Fruit fly (Drosophila melanogaster) whole organism, embryonic: ENCODE measurements around the gene CG9616.

ENCODE experiments used
- Atf3 ChIP-seq: fragments of 200-800 bp; sonication (Bioruptor generic); optimal IDR thresholded peaks from 3 replicates; lab custom pipeline; 2016; ENCODE audit warnings: missing biosample characterization, missing genetic modification characterization
- C15 ChIP-seq: fragments of 200-800 bp; sonication (Bioruptor generic); IDR thresholded peaks from 3 replicates; pipeline ENCODE4 v1.3.6; 2022; ENCODE audit warnings: missing biosample characterization, missing genetic modification characterization
- CG10274 ChIP-seq: fragments of 200-800 bp; sonication (Bioruptor generic); optimal IDR thresholded peaks from 3 replicates; lab custom pipeline; 2017; ENCODE audit warnings: missing biosample characterization, mild to moderate bottlenecking, missing genetic modification characterization
- CG11560 ChIP-seq: fragments of 200-800 bp; sonication (Bioruptor generic); IDR thresholded peaks from 3 replicates; pipeline ENCODE4 v1.3.6; 2022; ENCODE audit warnings: missing biosample characterization, missing genetic modification characterization
- CG12219 ChIP-seq: fragments of 200-800 bp; sonication (Bioruptor generic); optimal IDR thresholded peaks from 3 replicates; lab custom pipeline; 2018; ENCODE audit warnings: missing biosample characterization, mild to moderate bottlenecking, missing genetic modification characterization
- CG13624 ChIP-seq: fragments of 200-800 bp; sonication (Bioruptor generic); optimal IDR thresholded peaks from 2 replicates; lab custom pipeline; 2016; ENCODE audit warnings: missing biosample characterization, missing genetic modification characterization
- CG14860 ChIP-seq: fragments of 200-800 bp; sonication (Bioruptor generic); IDR thresholded peaks from 3 replicates; pipeline ENCODE4 v1.3.6; 2022; ENCODE audit warnings: missing biosample characterization, missing genetic modification characterization; ENCODE audit not compliant: partially characterized antibody
- CG15011 ChIP-seq: fragments of 200-800 bp; sonication (Bioruptor generic); optimal IDR thresholded peaks from 3 replicates; lab custom pipeline; 2018; ENCODE audit warnings: missing biosample characterization, mild to moderate bottlenecking, missing genetic modification characterization
- CG17829 ChIP-seq: fragments of 200-800 bp; optimal IDR thresholded peaks from 2 replicates; lab custom pipeline; 2019; ENCODE audit warnings: missing biosample characterization, mild to moderate bottlenecking, missing genetic modification characterization, moderate library complexity
- CG1792 ChIP-seq: fragments of 200-800 bp; sonication (Bioruptor generic); optimal IDR thresholded peaks from 2 replicates; lab custom pipeline; 2016; ENCODE audit warnings: missing biosample characterization, missing genetic modification characterization
- CG2712 ChIP-seq: fragments of 200-800 bp; optimal IDR thresholded peaks from 3 replicates; lab custom pipeline; 2019; ENCODE audit warnings: missing biosample characterization, mild to moderate bottlenecking, missing genetic modification characterization, moderate library complexity
- CG2889 ChIP-seq: fragments of 200-800 bp; sonication (Bioruptor generic); IDR thresholded peaks from 3 replicates; pipeline ENCODE4 v1.3.6; 2022; ENCODE audit warnings: missing biosample characterization, missing genetic modification characterization
- CG30403 ChIP-seq: fragments of 200-800 bp; sonication (Bioruptor generic); optimal IDR thresholded peaks from 3 replicates; lab custom pipeline; 2016; ENCODE audit warnings: missing biosample characterization, missing genetic modification characterization
- CG33557 ChIP-seq: fragments of 200-800 bp; sonication (Bioruptor generic); optimal IDR thresholded peaks from 2 replicates; lab custom pipeline; 2019; ENCODE audit warnings: missing biosample characterization, mild to moderate bottlenecking, missing genetic modification characterization, moderate library complexity
- CG3847 ChIP-seq: fragments of 200-800 bp; sonication (Bioruptor generic); IDR thresholded peaks from 2 replicates; pipeline ENCODE4 v1.3.6; 2022; ENCODE audit warnings: missing biosample characterization, missing genetic modification characterization
- CG4282 ChIP-seq: fragments of 200-800 bp; sonication (Bioruptor generic); optimal IDR thresholded peaks from 2 replicates; lab custom pipeline; 2016; ENCODE audit warnings: missing biosample characterization, missing genetic modification characterization
- CG6272 ChIP-seq: fragments of 200-800 bp; sonication (Bioruptor generic); IDR thresholded peaks from 2 replicates; pipeline ENCODE4 v1.3.6; 2022; ENCODE audit warnings: missing biosample characterization, missing genetic modification characterization
- CG6854 ChIP-seq: fragments of 200-800 bp; sonication (Bioruptor generic); optimal IDR thresholded peaks from 3 replicates; lab custom pipeline; 2017; ENCODE audit warnings: missing biosample characterization, mild to moderate bottlenecking, missing genetic modification characterization
- CG8290 ChIP-seq, 3 experiments: fragments of 200-800 bp; sonication (Bioruptor generic); optimal IDR thresholded peaks; 2 replicates each; lab custom pipeline; 2016 to 2019; ENCODE audit warnings: missing biosample characterization in 3 of 3, missing genetic modification characterization in 3 of 3, mild to moderate bottlenecking in 2 of 3, moderate library complexity in 1 of 3
- CG8388 ChIP-seq: fragments of 200-800 bp; sonication (Bioruptor generic); optimal IDR thresholded peaks from 2 replicates; lab custom pipeline; 2019; ENCODE audit warnings: missing biosample characterization, mild to moderate bottlenecking, missing genetic modification characterization, moderate library complexity
- CHES-1-like ChIP-seq: fragments of 200-800 bp; sonication (Bioruptor generic); optimal IDR thresholded peaks from 2 replicates; lab custom pipeline; 2016; ENCODE audit warnings: missing biosample characterization, missing genetic modification characterization
- Camta ChIP-seq: fragments of 200-800 bp; sonication (Bioruptor generic); optimal IDR thresholded peaks from 2 replicates; lab custom pipeline; 2016; ENCODE audit warnings: missing biosample characterization, missing genetic modification characterization
- Dfd ChIP-seq, 2 experiments: fragments of >200 bp; optimal IDR thresholded peaks; 2 replicates each; lab custom pipeline; 2017; ENCODE audit warnings: missing biosample characterization in 2 of 2, missing genetic modification characterization in 2 of 2
- E2f2 ChIP-seq: fragments of 200-800 bp; sonication (Bioruptor generic); IDR thresholded peaks from 2 replicates; pipeline ENCODE4 v1.3.6; 2022; ENCODE audit warnings: missing biosample characterization, missing genetic modification characterization
- Hmr ChIP-seq: fragments of 200-800 bp; sonication (Bioruptor generic); optimal IDR thresholded peaks from 3 replicates; lab custom pipeline; 2017; ENCODE audit warnings: mild to moderate bottlenecking, missing biosample characterization, missing genetic modification reagents, missing genetic modification characterization
- Hsf ChIP-seq: fragments of 200-800 bp; sonication (Bioruptor generic); optimal IDR thresholded peaks from 3 replicates; lab custom pipeline; 2016; ENCODE audit warnings: missing biosample characterization, missing genetic modification characterization
- Mrtf ChIP-seq: fragments of 200-800 bp; sonication (Bioruptor generic); IDR thresholded peaks from 3 replicates; pipeline ENCODE4 v1.3.6; 2022; ENCODE audit warnings: missing biosample characterization, missing genetic modification characterization
- PHDP ChIP-seq: fragments of 200-800 bp; sonication (Bioruptor generic); optimal IDR thresholded peaks from 3 replicates; lab custom pipeline; 2018; ENCODE audit warnings: missing biosample characterization, mild to moderate bottlenecking, missing genetic modification characterization, moderate library complexity
- ase ChIP-seq: fragments of 200-800 bp; sonication (Bioruptor generic); IDR thresholded peaks from 3 replicates; pipeline ENCODE4 v1.3.6; 2022; ENCODE audit warnings: missing biosample characterization, missing genetic modification characterization
- ash1 ChIP-seq: fragments of 200-800 bp; sonication (Bioruptor generic); optimal IDR thresholded peaks from 2 replicates; lab custom pipeline; 2018; ENCODE audit warnings: missing biosample characterization, mild to moderate bottlenecking, missing genetic modification characterization
- bowl ChIP-seq: fragments of 200-800 bp; sonication (Bioruptor generic); IDR thresholded peaks from 2 replicates; pipeline ENCODE4 v1.3.6; 2022; ENCODE audit warnings: missing biosample characterization, missing genetic modification characterization
- ci ChIP-seq: fragments of 200-800 bp; sonication (Bioruptor generic); IDR thresholded peaks from 3 replicates; pipeline ENCODE4 v1.3.6; 2022; ENCODE audit warnings: missing biosample characterization, missing genetic modification characterization
- crc ChIP-seq: fragments of 200-800 bp; sonication (Bioruptor generic); optimal IDR thresholded peaks from 2 replicates; lab custom pipeline; 2016; ENCODE audit warnings: missing biosample characterization, missing genetic modification characterization
- cwo ChIP-seq: fragments of 200-800 bp; sonication (Bioruptor generic); optimal IDR thresholded peaks from 3 replicates; lab custom pipeline; 2017; ENCODE audit warnings: missing biosample characterization, missing genetic modification characterization, mild to moderate bottlenecking, moderate library complexity, missing genetic modification reagents
- en ChIP-seq: fragments of 200-800 bp; sonication (Bioruptor generic); optimal IDR thresholded peaks from 2 replicates; lab custom pipeline; 2016; ENCODE audit warnings: missing biosample characterization, missing genetic modification characterization
- fd3F ChIP-seq: fragments of 200-800 bp; sonication (Bioruptor generic); optimal IDR thresholded peaks from 2 replicates; lab custom pipeline; 2018; ENCODE audit warnings: missing biosample characterization, mild to moderate bottlenecking, missing genetic modification characterization, moderate library complexity
- gsb ChIP-seq: fragments of 200-800 bp; sonication (Bioruptor generic); IDR thresholded peaks from 2 replicates; pipeline ENCODE4 v1.3.6; 2022; ENCODE audit warnings: missing biosample characterization, missing genetic modification characterization
- gsb-n ChIP-seq: fragments of 200-800 bp; sonication (Bioruptor generic); optimal IDR thresholded peaks from 3 replicates; lab custom pipeline; 2018; ENCODE audit warnings: missing biosample characterization, mild to moderate bottlenecking, missing genetic modification characterization
- hbn ChIP-seq: fragments of 200-800 bp; sonication (Bioruptor generic); IDR thresholded peaks from 2 replicates; pipeline ENCODE4 v1.3.6; 2022; ENCODE audit warnings: missing biosample characterization, missing genetic modification characterization; ENCODE audit not compliant: partially characterized antibody
- lbe ChIP-seq: fragments of 200-800 bp; sonication (Bioruptor generic); optimal IDR thresholded peaks from 2 replicates; lab custom pipeline; 2016; ENCODE audit warnings: missing biosample characterization, mild to moderate bottlenecking, missing genetic modification characterization
- lola ChIP-seq, 3 experiments: fragments of >200 bp in 2 of 3; fragments of 200-800 bp in 1 of 3; sonication (Bioruptor generic) in 1 of 3; optimal IDR thresholded peaks; 2 replicates each; lab custom pipeline; 2017 to 2019; ENCODE audit warnings: missing biosample characterization in 3 of 3, missing genetic modification characterization in 3 of 3, mild to moderate bottlenecking in 1 of 3, moderate library complexity in 1 of 3
- oc ChIP-seq: fragments of 200-800 bp; sonication (Bioruptor generic); optimal IDR thresholded peaks from 2 replicates; lab custom pipeline; 2018; ENCODE audit warnings: missing biosample characterization, mild to moderate bottlenecking, missing genetic modification characterization, moderate library complexity
- row ChIP-seq: fragments of 200-800 bp; sonication (Bioruptor generic); IDR thresholded peaks from 3 replicates; pipeline ENCODE4 v1.3.6; 2022; ENCODE audit warnings: missing biosample characterization, missing genetic modification characterization
- schlank ChIP-seq: fragments of 200-800 bp; sonication (Bioruptor generic); optimal IDR thresholded peaks from 2 replicates; lab custom pipeline; 2018; ENCODE audit warnings: missing biosample characterization, mild to moderate bottlenecking, missing genetic modification characterization
- scrt ChIP-seq: fragments of 200-800 bp; sonication (Bioruptor generic); optimal IDR thresholded peaks from 2 replicates; lab custom pipeline; 2018; ENCODE audit warnings: missing biosample characterization, mild to moderate bottlenecking, missing genetic modification characterization, moderate library complexity
- sim ChIP-seq: fragments of 200-800 bp; sonication (Bioruptor generic); IDR thresholded peaks from 2 replicates; pipeline ENCODE4 v1.3.6; 2022; ENCODE audit warnings: missing biosample characterization, missing genetic modification characterization
- sima ChIP-seq: fragments of 200-800 bp; sonication (Bioruptor generic); optimal IDR thresholded peaks from 2 replicates; lab custom pipeline; 2016; ENCODE audit warnings: missing biosample characterization, missing genetic modification characterization
- tll ChIP-seq, 2 experiments: fragments of 200-800 bp in 1 of 2; fragments of >200 bp in 1 of 2; sonication (Bioruptor generic) in 1 of 2; optimal IDR thresholded peaks; 2 replicates each; lab custom pipeline; 2017 to 2019; ENCODE audit warnings: missing biosample characterization in 2 of 2, missing genetic modification characterization in 2 of 2, mild to moderate bottlenecking in 1 of 2, moderate library complexity in 1 of 2
- trem ChIP-seq: fragments of 200-800 bp; optimal IDR thresholded peaks from 3 replicates; lab custom pipeline; 2019; ENCODE audit warnings: missing biosample characterization, mild to moderate bottlenecking, missing genetic modification characterization, moderate library complexity

Gene CG9616

DNA sequence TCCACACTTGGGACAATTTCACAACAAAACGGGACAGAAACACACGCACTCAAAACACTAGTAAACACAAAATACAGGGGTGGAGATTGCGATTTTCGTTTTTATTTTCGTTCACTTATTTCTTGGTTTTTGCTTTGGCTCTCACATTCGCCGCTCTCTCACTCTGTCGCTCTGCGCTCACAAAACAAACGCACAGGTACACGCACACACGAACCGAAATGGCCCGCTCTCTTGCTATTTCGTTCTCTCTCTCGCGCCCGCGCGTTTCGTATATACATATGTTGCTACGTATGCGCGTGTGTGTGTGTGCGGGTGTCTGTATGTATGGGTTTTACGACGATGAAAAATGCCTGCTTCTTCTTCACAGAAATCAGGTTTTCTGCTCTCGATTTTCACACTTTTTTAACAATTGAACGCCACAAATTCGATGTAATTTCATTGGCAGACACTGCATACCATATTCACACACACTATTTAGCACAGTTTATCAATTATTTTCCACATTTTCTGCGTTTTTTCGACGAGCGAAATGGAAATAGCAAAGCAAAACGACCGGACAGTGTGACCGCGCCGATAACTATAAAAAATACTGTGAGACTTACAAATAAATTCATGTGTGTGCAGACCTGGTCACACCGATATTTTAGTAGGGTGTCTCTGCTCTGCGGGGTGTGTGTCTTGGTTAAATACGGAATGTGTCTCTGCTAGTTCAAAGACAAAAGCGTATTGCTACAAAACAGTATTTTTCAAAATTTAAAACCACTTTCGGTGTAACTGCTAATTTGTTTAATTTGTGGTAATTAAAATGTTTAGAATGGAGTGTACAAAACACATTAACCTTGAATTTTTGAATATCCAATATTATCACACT is 41.3 kb upstream of the CG9616 start, which contains the start of gene trx (continued):
- TF ChIP-seq row (no peak), CG13624 (GFP tag; lab: Kevin White, UChicago) (no peak), oc (no peak), Hsf (no peak), CG1792 (no peak), gsb-n (tag; lab: Kevin White, UChicago) (no peak), CG11560 (no peak), tll (GFP tag; optimal IDR thresholded peaks at IDR 0.05; lab: Kevin White, UChicago) (peak in 1 of 2 experiments; percentile 33), CG2712 (tag; lab: Kevin White, UChicago) (peak; percentile 59), CG2889 (GFP tag; lab: Robert Waterston, UW) (no peak), ci (GFP tag; lab: Robert Waterston, UW) (no peak), CG30403 (no peak), scrt (GFP tag; lab: Kevin White, UChicago) (no peak), C15 (GFP tag; lab: Robert Waterston, UW) (no peak), CHES-1-like (GFP tag; lab: Kevin White, UChicago) (no peak), ash1 (GFP tag; lab: Kevin White, UChicago) (no peak), PHDP (tag; lab: Kevin White, UChicago) (peak; percentile 7), CG6854 (GFP tag; lab: Kevin White, UChicago) (no peak), trem (tag; lab: Kevin White, UChicago) (peak; percentile 71), gsb (GFP tag; lab: Robert Waterston, UW) (no peak), Hmr (GFP tag; lab: Kevin White, UChicago) (peak; percentile 65), CG17829 (tag; lab: Kevin White, UChicago) (peak; percentile 37), fd3F (no peak), schlank (tag; lab: Kevin White, UChicago) (no peak), CG8290 (GFP tag; optimal IDR thresholded peaks at IDR 0.05; lab: Kevin White, UChicago) (peak; percentile 13), CG8290 (tag; optimal IDR thresholded peaks at IDR 0.05; lab: Kevin White, UChicago) (peak in 1 of 2 experiments; percentile 41), CG8388 (GFP tag; lab: Kevin White, UChicago) (no peak), hbn (GFP tag; lab: Robert Waterston, UW) (no peak), sim (GFP tag; lab: Robert Waterston, UW) (no peak), CG3847 (GFP tag; lab: Robert Waterston, UW) (no peak), CG10274 (GFP tag; lab: Kevin White, UChicago) (no peak), Camta (no peak), Mrtf (GFP tag; lab: Robert Waterston, UW) (no peak), Dfd (GFP tag; optimal IDR thresholded peaks at IDR 0.05; lab: Kevin White, UChicago) (no peak), cwo (no peak), lbe (GFP tag; lab: Kevin White, UChicago) (peak; percentile 78), CG33557 (no peak), CG15011 (GFP tag; lab: Kevin White, UChicago) (no peak), E2f2 (GFP tag; lab: Robert Waterston, UW) (no peak), en (no peak), ase (GFP tag; lab: Robert Waterston, UW) (no peak), CG12219 (GFP tag; lab: Kevin White, UChicago) (no peak), CG6272 (GFP tag; lab: Robert Waterston, UW) (no peak), sima (no peak), bowl (GFP tag; lab: Robert Waterston, UW) (no peak), lola (GFP tag; optimal IDR thresholded peaks at IDR 0.05; lab: Kevin White, UChicago) (peak in 2 of 3 experiments; percentile 6 to 18), CG14860 (GFP tag; lab: Robert Waterston, UW) (no peak), Atf3 (GFP tag; lab: Kevin White, UChicago) (no peak), crc (GFP tag; lab: Kevin White, UChicago) (no peak), CG4282 (no peak)
